Fruit fly (Drosophila melanogaster): ENCODE data around the gene ocn.
A peak's percentile ranks its signal among the peaks of the same experiment; 100 is the strongest.

The ocn gene

DNA sequence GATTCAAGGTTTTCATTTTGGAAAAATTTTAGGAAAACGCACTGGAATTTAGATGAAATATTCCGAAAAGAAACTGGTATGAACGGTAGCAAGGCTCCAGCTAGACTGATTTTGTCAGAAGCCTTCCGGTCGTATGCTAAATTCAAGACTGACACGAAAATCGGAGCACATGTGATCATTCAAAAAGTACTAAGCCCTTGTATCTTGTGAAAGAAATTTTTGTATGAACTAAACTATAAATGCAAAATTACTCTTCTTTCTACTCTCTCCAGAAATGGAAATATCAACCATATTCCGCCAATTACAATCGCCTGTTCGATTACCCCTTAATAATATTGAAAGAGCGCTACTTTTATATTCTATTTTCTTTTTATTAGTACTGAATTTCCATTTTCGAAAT is at the start of gene ocn:
Gene ocn (minus strand): TSS at position 101 of the 400 bp plus-strand sequence.
- TF ChIP-seq Snoo (tag; optimal IDR thresholded peaks at IDR 0.05) (no peak), D1 (tag; optimal IDR thresholded peaks at IDR 0.05) (no peak)

DNA sequence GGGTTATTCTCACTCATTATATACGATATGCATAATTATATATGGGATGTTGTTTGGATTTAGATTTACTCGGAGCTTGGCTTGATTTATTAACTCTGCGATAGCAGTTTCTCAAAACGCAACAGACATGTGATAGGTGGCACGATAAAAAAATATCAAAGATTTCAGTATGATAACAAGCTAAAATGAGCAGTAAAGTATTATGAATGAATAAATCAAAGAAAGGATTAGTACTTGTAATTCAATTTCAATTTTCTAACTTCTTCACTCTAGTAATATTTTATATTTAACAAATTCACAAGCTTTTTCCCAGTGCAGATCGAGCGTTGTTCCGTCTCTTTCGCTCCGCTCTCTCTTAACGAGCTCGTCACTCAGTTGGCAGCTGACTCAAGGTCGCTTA is 46.6 kb upstream of the ocn start:
- no peak for TF ChIP-seq Pif1B (GFP tag; optimal IDR thresholded peaks at IDR 0.05)
- no peak for TF ChIP-seq gl (tag; optimal IDR thresholded peaks at IDR 0.05)
- no peak for TF ChIP-seq CG34367 (tag; optimal IDR thresholded peaks at IDR 0.05)
- TF ChIP-seq CG14655 (GFP tag; optimal IDR thresholded peaks at IDR 0.05), result no peak
- TF ChIP-seq CG9948 (tag; optimal IDR thresholded peaks at IDR 0.05), result no peak
- no peak for TF ChIP-seq CG4496 (GFP tag; IDR thresholded peaks at IDR 0.05)
- TF ChIP-seq Ets98B (GFP tag; IDR thresholded peaks at IDR 0.05), result no peak
- no peak for TF ChIP-seq fd96Ca (GFP tag; IDR thresholded peaks at IDR 0.05)
- TF ChIP-seq CG10348 (GFP tag; IDR thresholded peaks at IDR 0.05), result no peak
- TF ChIP-seq EcR (GFP tag; optimal IDR thresholded peaks at IDR 0.05), result no peak
- TF ChIP-seq CG17806 (tag; optimal IDR thresholded peaks at IDR 0.05), result no peak
- TF ChIP-seq CG13204 (GFP tag; optimal IDR thresholded peaks at IDR 0.05), result no peak
- TF ChIP-seq CG8159 (tag; optimal IDR thresholded peaks at IDR 0.05), result no peak
- no peak for TF ChIP-seq CG15710 (tag; optimal IDR thresholded peaks at IDR 0.05)
- no peak for TF ChIP-seq CG32121 (GFP tag; IDR thresholded peaks at IDR 0.05)
- no peak for TF ChIP-seq CG8301 (tag; optimal IDR thresholded peaks at IDR 0.05)
- TF ChIP-seq CG12605 (GFP tag; IDR thresholded peaks at IDR 0.05), result no peak
- no peak for TF ChIP-seq D1 (tag; optimal IDR thresholded peaks at IDR 0.05)
- TF ChIP-seq Snoo (tag; optimal IDR thresholded peaks at IDR 0.05), result no peak

DNA sequence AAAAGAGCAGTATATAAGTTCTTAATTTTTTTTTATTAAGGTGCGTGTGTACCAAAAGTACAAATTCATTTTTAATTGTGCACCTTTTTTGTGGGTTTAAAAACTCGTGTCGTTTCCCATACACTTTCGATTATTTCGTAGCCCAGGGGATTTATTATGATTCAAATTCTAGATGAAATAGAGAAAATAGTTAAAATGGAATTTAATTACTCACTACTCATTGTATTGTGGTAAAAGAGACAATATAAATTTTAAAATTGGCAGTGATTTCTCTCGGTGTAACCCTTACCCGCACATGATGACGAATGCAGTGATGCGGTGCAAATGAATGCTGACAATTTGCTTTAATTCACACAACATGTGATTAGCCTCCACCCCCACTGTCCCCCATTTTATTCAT is 45.7 kb upstream of the ocn start:
- TF ChIP-seq CG34367 (tag; optimal IDR thresholded peaks at IDR 0.05) (no peak), EcR (GFP tag; optimal IDR thresholded peaks at IDR 0.05) (no peak), rn (GFP tag; IDR thresholded peaks at IDR 0.05) (no peak), CG17806 (tag; optimal IDR thresholded peaks at IDR 0.05) (no peak), fd96Ca (GFP tag; IDR thresholded peaks at IDR 0.05) (no peak), Pif1A (GFP tag; optimal IDR thresholded peaks at IDR 0.05) (peak; percentile 13), CG15710 (tag; optimal IDR thresholded peaks at IDR 0.05) (no peak), CG8159 (tag; optimal IDR thresholded peaks at IDR 0.05) (peak; percentile 23)

DNA sequence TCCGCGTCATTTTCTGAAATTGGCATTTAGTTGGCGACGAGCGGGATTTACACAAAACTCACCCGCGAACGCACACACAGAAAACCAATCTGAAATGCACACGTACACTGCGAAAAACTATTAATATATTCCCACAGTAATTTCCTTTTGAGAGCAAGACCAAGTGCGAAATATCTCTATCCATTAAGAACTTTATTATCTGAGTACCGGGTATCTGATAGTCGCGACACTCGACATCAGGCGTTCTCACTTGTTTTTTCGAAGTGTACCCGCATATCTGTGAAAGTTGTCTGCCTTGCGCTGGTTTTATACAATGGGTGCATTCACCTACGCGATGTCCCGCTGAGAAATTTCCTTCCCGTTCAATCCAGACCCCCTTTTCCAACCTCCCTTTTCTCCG is 38.6 kb upstream of the ocn start:
- TF ChIP-seq EcR (GFP tag; optimal IDR thresholded peaks at IDR 0.05) (peak; percentile 53), CG17806 (tag; optimal IDR thresholded peaks at IDR 0.05) (peak; percentile 51), Ets98B (GFP tag; IDR thresholded peaks at IDR 0.05) (peak; percentile 52), Pif1A (GFP tag; optimal IDR thresholded peaks at IDR 0.05) (peak; percentile 17), CG13204 (GFP tag; optimal IDR thresholded peaks at IDR 0.05) (no peak), CG8301 (tag; optimal IDR thresholded peaks at IDR 0.05) (peak; percentile 69), CG8159 (tag; optimal IDR thresholded peaks at IDR 0.05) (peak; percentile 57), CG14655 (GFP tag; optimal IDR thresholded peaks at IDR 0.05) (peak; percentile 72), Snoo (tag; optimal IDR thresholded peaks at IDR 0.05) (peak; percentile 56), fd96Ca (GFP tag; IDR thresholded peaks at IDR 0.05) (peak; percentile 82), CG4496 (GFP tag; IDR thresholded peaks at IDR 0.05) (peak; percentile 63; the same call in 1 of the 3 replicates), rn (GFP tag; IDR thresholded peaks at IDR 0.05) (no peak), CG9948 (tag; optimal IDR thresholded peaks at IDR 0.05) (peak; percentile 56), CG15710 (tag; optimal IDR thresholded peaks at IDR 0.05) (peak; percentile 66), gl (tag; optimal IDR thresholded peaks at IDR 0.05) (no peak), CG34367 (tag; optimal IDR thresholded peaks at IDR 0.05) (peak; percentile 53)

DNA sequence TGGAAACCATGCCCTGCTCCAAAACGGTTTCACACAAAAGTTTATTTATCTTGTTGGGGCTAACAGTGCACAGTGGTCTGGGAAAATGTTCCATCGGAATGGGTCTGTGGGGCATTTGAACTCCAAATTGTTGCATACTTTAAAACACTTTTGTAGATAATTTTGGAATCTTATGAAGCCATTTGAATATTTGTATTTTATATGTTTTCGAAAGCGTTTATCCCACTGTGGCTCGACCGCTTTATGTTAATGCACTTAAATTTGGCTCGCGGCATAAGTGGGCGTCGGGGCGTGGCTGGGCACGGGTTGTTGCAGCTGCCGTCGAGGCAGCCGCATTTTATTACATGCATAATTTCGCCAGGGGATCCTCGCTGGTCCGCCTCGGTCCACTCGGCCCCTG is 34.3 kb upstream of the ocn start:
- TF ChIP-seq CG34367 (tag; optimal IDR thresholded peaks at IDR 0.05), result no peak
- TF ChIP-seq CG8159 (tag; optimal IDR thresholded peaks at IDR 0.05), result no peak
- TF ChIP-seq CG13204 (GFP tag; optimal IDR thresholded peaks at IDR 0.05), result no peak
- TF ChIP-seq CG8301 (tag; optimal IDR thresholded peaks at IDR 0.05), result peak; percentile 1
- TF ChIP-seq CG14655 (GFP tag; optimal IDR thresholded peaks at IDR 0.05), result peak; percentile 11
- no peak for TF ChIP-seq Pif1A (GFP tag; optimal IDR thresholded peaks at IDR 0.05)
- no peak for TF ChIP-seq gl (tag; optimal IDR thresholded peaks at IDR 0.05)
- TF ChIP-seq CG17806 (tag; optimal IDR thresholded peaks at IDR 0.05), result no peak
- peak; percentile 34 for TF ChIP-seq Pif1B (GFP tag; optimal IDR thresholded peaks at IDR 0.05)
- TF ChIP-seq fd96Ca (GFP tag; IDR thresholded peaks at IDR 0.05), result peak; percentile 49; the same call in 1 of the 3 replicates
- TF ChIP-seq D1 (tag; optimal IDR thresholded peaks at IDR 0.05), result no peak
- TF ChIP-seq CG15710 (tag; optimal IDR thresholded peaks at IDR 0.05), result no peak
- TF ChIP-seq CG12605 (GFP tag; IDR thresholded peaks at IDR 0.05), result peak; percentile 44; the same call in 1 of the 2 replicates
- peak; percentile 72 for TF ChIP-seq CG4496 (GFP tag; IDR thresholded peaks at IDR 0.05)
- TF ChIP-seq rn (GFP tag; IDR thresholded peaks at IDR 0.05), result no peak
- peak; percentile 44; the same call in 1 of the 2 replicates for TF ChIP-seq Ets98B (GFP tag; IDR thresholded peaks at IDR 0.05)
- no peak for TF ChIP-seq CG9948 (tag; optimal IDR thresholded peaks at IDR 0.05)
- no peak for TF ChIP-seq EcR (GFP tag; optimal IDR thresholded peaks at IDR 0.05)
- TF ChIP-seq Snoo (tag; optimal IDR thresholded peaks at IDR 0.05), result no peak
- TF ChIP-seq CG10348 (GFP tag; IDR thresholded peaks at IDR 0.05), result no peak
- TF ChIP-seq CG32121 (GFP tag; IDR thresholded peaks at IDR 0.05), result 0 out of 2 replicates have a peak, but pooled peaks have one; percentile 25

DNA sequence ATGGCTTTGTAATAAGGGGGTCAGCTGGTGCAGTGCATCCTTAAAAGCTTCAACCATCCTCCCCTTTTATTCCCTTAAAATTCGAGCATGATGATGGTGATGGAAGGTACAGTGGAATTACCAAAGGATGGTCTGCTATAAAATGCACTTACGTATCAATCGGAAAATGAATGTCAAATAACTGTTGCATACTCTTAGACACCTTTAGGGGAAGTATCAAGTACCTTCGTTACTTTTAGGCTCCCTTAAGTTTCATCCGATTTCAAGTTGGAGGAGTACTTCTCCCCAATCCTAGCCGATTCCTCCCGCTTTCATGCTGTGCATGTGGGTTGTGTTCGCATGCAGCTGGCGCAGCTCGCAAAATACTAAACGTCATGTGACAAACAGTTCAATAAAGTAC is 32.7 kb upstream of the ocn start:
- TF ChIP-seq CG9948 (tag; optimal IDR thresholded peaks at IDR 0.05) (no peak), D1 (tag; optimal IDR thresholded peaks at IDR 0.05) (no peak), CG10348 (GFP tag; IDR thresholded peaks at IDR 0.05) (no peak), CG32121 (GFP tag; IDR thresholded peaks at IDR 0.05) (no peak), Snoo (tag; optimal IDR thresholded peaks at IDR 0.05) (no peak), CG15710 (tag; optimal IDR thresholded peaks at IDR 0.05) (no peak), CG8301 (tag; optimal IDR thresholded peaks at IDR 0.05) (no peak), fd96Ca (GFP tag; IDR thresholded peaks at IDR 0.05) (no peak), rn (GFP tag; IDR thresholded peaks at IDR 0.05) (no peak), CG17806 (tag; optimal IDR thresholded peaks at IDR 0.05) (no peak), CG13204 (GFP tag; optimal IDR thresholded peaks at IDR 0.05) (no peak), CG12605 (GFP tag; IDR thresholded peaks at IDR 0.05) (no peak), CG8159 (tag; optimal IDR thresholded peaks at IDR 0.05) (no peak), gl (tag; optimal IDR thresholded peaks at IDR 0.05) (no peak), CG34367 (tag; optimal IDR thresholded peaks at IDR 0.05) (no peak), CG14655 (GFP tag; optimal IDR thresholded peaks at IDR 0.05) (no peak), CG4496 (GFP tag; IDR thresholded peaks at IDR 0.05) (no peak), Ets98B (GFP tag; IDR thresholded peaks at IDR 0.05) (no peak)
